Fruit fly (Drosophila melanogaster) whole organism, embryonic: Measurements from ENCODE around the gene Cog2.

ENCODE experiments used
- CG10147 ChIP-seq: fragments of 200-800 bp; sonication (Bioruptor generic); optimal IDR thresholded peaks from 2 replicates; lab custom pipeline; 2019; ENCODE audit warnings: missing biosample characterization, mild to moderate bottlenecking, missing genetic modification characterization, moderate library complexity
- CG11695 ChIP-seq: fragments of 200-800 bp; sonication (Bioruptor generic); IDR thresholded peaks from 3 replicates; pipeline ENCODE4 v1.3.6; 2022; ENCODE audit warnings: missing biosample characterization, missing genetic modification characterization
- CG13624 ChIP-seq: fragments of 200-800 bp; sonication (Bioruptor generic); optimal IDR thresholded peaks from 2 replicates; lab custom pipeline; 2016; ENCODE audit warnings: missing biosample characterization, missing genetic modification characterization
- CG14441 ChIP-seq: fragments of 200-800 bp; sonication (Bioruptor generic); IDR thresholded peaks from 2 replicates; pipeline ENCODE4 v1.3.6; 2022; ENCODE audit warnings: missing biosample characterization, missing genetic modification characterization
- CG15479 ChIP-seq: fragments of 200-800 bp; sonication (Bioruptor generic); optimal IDR thresholded peaks from 3 replicates; lab custom pipeline; 2019; ENCODE audit warnings: missing biosample characterization, mild to moderate bottlenecking, missing genetic modification characterization, moderate library complexity
- CG1603 ChIP-seq: fragments of 200-800 bp; sonication (Bioruptor generic); optimal IDR thresholded peaks from 2 replicates; lab custom pipeline; 2019; ENCODE audit warnings: missing biosample characterization, mild to moderate bottlenecking, missing genetic modification characterization, moderate library complexity
- CG17385 ChIP-seq: fragments of 200-800 bp; sonication (Bioruptor generic); optimal IDR thresholded peaks from 3 replicates; lab custom pipeline; 2018; ENCODE audit warnings: missing biosample characterization, mild to moderate bottlenecking, missing genetic modification characterization
- CG17612 ChIP-seq: fragments of 200-800 bp; sonication (Bioruptor generic); IDR thresholded peaks from 2 replicates; pipeline ENCODE4 v1.3.6; 2022; ENCODE audit warnings: missing biosample characterization, missing genetic modification characterization
- CG1792 ChIP-seq: fragments of 200-800 bp; sonication (Bioruptor generic); optimal IDR thresholded peaks from 2 replicates; lab custom pipeline; 2016; ENCODE audit warnings: missing biosample characterization, missing genetic modification characterization
- CG18476 ChIP-seq: fragments of 200-800 bp; sonication (Bioruptor generic); optimal IDR thresholded peaks from 2 replicates; lab custom pipeline; 2016; ENCODE audit warnings: missing biosample characterization, mild to moderate bottlenecking, missing genetic modification characterization
- CG2712 ChIP-seq: fragments of 200-800 bp; optimal IDR thresholded peaks from 3 replicates; lab custom pipeline; 2019; ENCODE audit warnings: missing biosample characterization, mild to moderate bottlenecking, missing genetic modification characterization, moderate library complexity
- CG2875 ChIP-seq: fragments of 200-800 bp; sonication (Bioruptor generic); optimal IDR thresholded peaks from 2 replicates; lab custom pipeline; 2017; ENCODE audit warnings: missing biosample characterization, mild to moderate bottlenecking, missing genetic modification characterization, missing genetic modification reagents
- CG33557 ChIP-seq: fragments of 200-800 bp; sonication (Bioruptor generic); optimal IDR thresholded peaks from 2 replicates; lab custom pipeline; 2019; ENCODE audit warnings: missing biosample characterization, mild to moderate bottlenecking, missing genetic modification characterization, moderate library complexity
- CG3838 ChIP-seq: fragments of 200-800 bp; sonication (Bioruptor generic); optimal IDR thresholded peaks from 3 replicates; lab custom pipeline; 2016; ENCODE audit warnings: missing biosample characterization, missing genetic modification characterization
- CG4404 ChIP-seq: fragments of 200-800 bp; sonication (Bioruptor generic); IDR thresholded peaks from 2 replicates; pipeline ENCODE4 v1.3.6; 2022; ENCODE audit warnings: missing biosample characterization, missing genetic modification characterization
- CG6765 ChIP-seq: fragments of 200-800 bp; sonication (Bioruptor generic); optimal IDR thresholded peaks from 3 replicates; lab custom pipeline; 2017; ENCODE audit warnings: missing biosample characterization, mild to moderate bottlenecking, missing genetic modification characterization
- CG6813 ChIP-seq: fragments of 200-800 bp; sonication (Bioruptor generic); optimal IDR thresholded peaks from 2 replicates; lab custom pipeline; 2017; ENCODE audit warnings: missing biosample characterization, missing genetic modification characterization, mild to moderate bottlenecking, moderate library complexity, missing genetic modification reagents
- CG7963 ChIP-seq: fragments of 200-800 bp; sonication (Bioruptor generic); IDR thresholded peaks from 3 replicates; pipeline ENCODE4 v1.3.6; 2022; ENCODE audit warnings: missing biosample characterization, missing genetic modification characterization; ENCODE audit not compliant: partially characterized antibody
- CG7987 ChIP-seq: fragments of 200-800 bp; sonication (Bioruptor generic); optimal IDR thresholded peaks from 2 replicates; lab custom pipeline; 2018; ENCODE audit warnings: missing biosample characterization, mild to moderate bottlenecking, missing genetic modification characterization, moderate library complexity
- Dp ChIP-seq: fragments of 200-800 bp; sonication (Bioruptor generic); optimal IDR thresholded peaks from 2 replicates; lab custom pipeline; 2018; ENCODE audit warnings: missing biosample characterization, mild to moderate bottlenecking, missing genetic modification characterization, moderate library complexity
- Ets97D ChIP-seq: fragments of 200-800 bp; sonication (Bioruptor generic); optimal IDR thresholded peaks from 3 replicates; lab custom pipeline; 2016; ENCODE audit warnings: missing biosample characterization, missing genetic modification characterization
- Lim3 ChIP-seq: fragments of 200-800 bp; sonication (Bioruptor generic); IDR thresholded peaks from 2 replicates; pipeline ENCODE4 v1.3.6; 2022; ENCODE audit warnings: missing biosample characterization, missing genetic modification characterization
- MESR4 ChIP-seq: fragments of 200-800 bp; sonication (Bioruptor generic); optimal IDR thresholded peaks from 2 replicates; lab custom pipeline; 2018; ENCODE audit warnings: missing biosample characterization, mild to moderate bottlenecking, missing genetic modification characterization, moderate library complexity
- NK7.1 ChIP-seq: fragments of 200-800 bp; sonication (Bioruptor generic); optimal IDR thresholded peaks from 3 replicates; lab custom pipeline; 2016; ENCODE audit warnings: missing biosample characterization, missing genetic modification characterization
- Rfx ChIP-seq: fragments of 200-800 bp; sonication (Bioruptor generic); IDR thresholded peaks from 2 replicates; pipeline ENCODE4 v1.3.6; 2022; ENCODE audit warnings: missing biosample characterization, missing genetic modification characterization
- Sin3A ChIP-seq: fragments of >200 bp; optimal IDR thresholded peaks from 2 replicates; lab custom pipeline; 2018
- Tbp ChIP-seq: fragments of >200 bp; optimal IDR thresholded peaks from 2 replicates; lab custom pipeline; 2018; ENCODE audit warnings: missing biosample characterization, missing genetic modification characterization
- ara ChIP-seq: fragments of 200-800 bp; sonication (Bioruptor generic); IDR thresholded peaks from 2 replicates; pipeline ENCODE4 v1.3.6; 2022; ENCODE audit warnings: missing biosample characterization, missing genetic modification characterization
- ash1 ChIP-seq: fragments of 200-800 bp; sonication (Bioruptor generic); optimal IDR thresholded peaks from 2 replicates; lab custom pipeline; 2018; ENCODE audit warnings: missing biosample characterization, mild to moderate bottlenecking, missing genetic modification characterization
- cad ChIP-seq: fragments of >200 bp; optimal IDR thresholded peaks from 2 replicates; lab custom pipeline; 2017; ENCODE audit warnings: missing biosample characterization, missing genetic modification characterization
- caup ChIP-seq: fragments of 200-800 bp; sonication (Bioruptor generic); optimal IDR thresholded peaks from 3 replicates; lab custom pipeline; 2017; ENCODE audit warnings: missing biosample characterization, mild to moderate bottlenecking, missing genetic modification characterization, moderate library complexity; ENCODE audit not compliant: severe bottlenecking
- cg ChIP-seq: fragments of 200-800 bp; sonication (Bioruptor generic); optimal IDR thresholded peaks from 3 replicates; lab custom pipeline; 2019; ENCODE audit warnings: missing biosample characterization, mild to moderate bottlenecking, missing genetic modification characterization, moderate library complexity
- crc ChIP-seq: fragments of 200-800 bp; sonication (Bioruptor generic); optimal IDR thresholded peaks from 2 replicates; lab custom pipeline; 2016; ENCODE audit warnings: missing biosample characterization, missing genetic modification characterization
- croc ChIP-seq: fragments of 200-800 bp; sonication (Bioruptor generic); conservative IDR thresholded peaks from 3 replicates; pipeline ENCODE4 v1.3.6; 2022; ENCODE audit warnings: missing biosample characterization, missing genetic modification characterization
- crp ChIP-seq, 2 experiments: fragments of 200-800 bp; sonication (Bioruptor generic); optimal IDR thresholded peaks; 2 replicates in 1 of 2; 3 replicates in 1 of 2; lab custom pipeline; 2017; ENCODE audit warnings: missing biosample characterization in 2 of 2, missing genetic modification characterization in 2 of 2, mild to moderate bottlenecking in 1 of 2, moderate library complexity in 1 of 2
- dmrt11E ChIP-seq: fragments of 200-800 bp; sonication (Bioruptor generic); optimal IDR thresholded peaks from 3 replicates; lab custom pipeline; 2018; ENCODE audit warnings: missing biosample characterization, mild to moderate bottlenecking, missing genetic modification characterization, moderate library complexity
- fd96Cb ChIP-seq: fragments of 200-800 bp; sonication (Bioruptor generic); optimal IDR thresholded peaks from 2 replicates; lab custom pipeline; 2018; ENCODE audit warnings: missing biosample characterization, mild to moderate bottlenecking, missing genetic modification characterization, moderate library complexity
- fu2 ChIP-seq: fragments of 200-800 bp; sonication (Bioruptor generic); optimal IDR thresholded peaks from 2 replicates; lab custom pipeline; 2016; ENCODE audit warnings: missing biosample characterization, missing genetic modification characterization
- hbn ChIP-seq: fragments of 200-800 bp; sonication (Bioruptor generic); IDR thresholded peaks from 2 replicates; pipeline ENCODE4 v1.3.6; 2022; ENCODE audit warnings: missing biosample characterization, missing genetic modification characterization; ENCODE audit not compliant: partially characterized antibody
- hth ChIP-seq: fragments of >200 bp; optimal IDR thresholded peaks from 2 replicates; lab custom pipeline; 2017; ENCODE audit warnings: inconsistent platforms
- klu ChIP-seq: fragments of 200-800 bp; sonication (Bioruptor generic); IDR thresholded peaks from 2 replicates; pipeline ENCODE4 v1.3.6; 2022; ENCODE audit warnings: missing biosample characterization, missing genetic modification characterization
- nerfin-1 ChIP-seq: fragments of 200-800 bp; sonication (Bioruptor generic); optimal IDR thresholded peaks from 3 replicates; lab custom pipeline; 2019; ENCODE audit warnings: missing biosample characterization, mild to moderate bottlenecking, missing genetic modification characterization, moderate library complexity
- odd ChIP-seq: fragments of 200-800 bp; sonication (Bioruptor generic); optimal IDR thresholded peaks from 2 replicates; lab custom pipeline; 2017; ENCODE audit warnings: missing biosample characterization, mild to moderate bottlenecking, missing genetic modification characterization
- ranshi ChIP-seq: fragments of 200-800 bp; sonication (Bioruptor generic); IDR thresholded peaks from 2 replicates; pipeline ENCODE4 v1.3.6; 2022; ENCODE audit warnings: missing biosample characterization, missing genetic modification characterization
- run ChIP-seq: fragments of 200-800 bp; sonication (Bioruptor generic); optimal IDR thresholded peaks from 3 replicates; lab custom pipeline; 2018; ENCODE audit warnings: missing biosample characterization, mild to moderate bottlenecking, missing genetic modification characterization
- scrt ChIP-seq: fragments of 200-800 bp; sonication (Bioruptor generic); optimal IDR thresholded peaks from 2 replicates; lab custom pipeline; 2018; ENCODE audit warnings: missing biosample characterization, mild to moderate bottlenecking, missing genetic modification characterization, moderate library complexity
- slou ChIP-seq: fragments of 200-800 bp; sonication (Bioruptor generic); optimal IDR thresholded peaks from 3 replicates; lab custom pipeline; 2016; ENCODE audit warnings: missing biosample characterization, missing genetic modification characterization
- so ChIP-seq: fragments of 200-800 bp; sonication (Bioruptor generic); IDR thresholded peaks from 3 replicates; pipeline ENCODE4 v1.3.6; 2022; ENCODE audit warnings: missing biosample characterization, missing genetic modification characterization
- sob ChIP-seq: fragments of 200-800 bp; sonication (Bioruptor generic); IDR thresholded peaks from 2 replicates; pipeline ENCODE4 v1.3.6; 2022; ENCODE audit warnings: missing biosample characterization, missing genetic modification characterization
- ttk ChIP-seq: fragments of 200-800 bp; sonication (Bioruptor generic); IDR thresholded peaks from 2 replicates; pipeline ENCODE4 v2.1.2; 2022; ENCODE audit warnings: missing biosample characterization, missing genetic modification characterization
- unc-4 ChIP-seq: fragments of 200-800 bp; sonication (Bioruptor generic); IDR thresholded peaks from 2 replicates; pipeline ENCODE4 v1.3.6; 2022; ENCODE audit warnings: missing biosample characterization, missing genetic modification characterization; ENCODE audit not compliant: partially characterized antibody
- zfh1 ChIP-seq: fragments of 200-800 bp; sonication (Bioruptor generic); IDR thresholded peaks from 3 replicates; pipeline ENCODE4 v1.3.6; 2022; ENCODE audit warnings: missing biosample characterization, missing genetic modification characterization

Gene Cog2

dm6 chr3R:15361490-15361889 lies at the start of gene Cog2, which contains the start of gene Trax (continued):
- TF ChIP-seq Lim3 (GFP tag; lab: Robert Waterston, UW) (no peak), CG6765 (GFP tag; lab: Kevin White, UChicago) (no peak), MESR4 (peak; percentile 54), ash1 (GFP tag; lab: Kevin White, UChicago) (no peak), CG2712 (tag; lab: Kevin White, UChicago) (no peak), CG2875 (GFP tag; lab: Kevin White, UChicago) (no peak), crc (no peak), CG33557 (GFP tag; lab: Kevin White, UChicago) (no peak), cg (GFP tag; lab: Kevin White, UChicago) (no peak), ara (GFP tag; lab: Robert Waterston, UW) (no peak), CG4404 (GFP tag; lab: Robert Waterston, UW) (no peak), hbn (GFP tag; lab: Robert Waterston, UW) (peak; percentile 83), croc (GFP tag; lab: Robert Waterston, UW) (no peak), Ets97D (no peak), Dp (peak; percentile 18), Rfx (GFP tag; lab: Robert Waterston, UW) (no peak), CG14441 (GFP tag; lab: Robert Waterston, UW) (no peak), CG11695 (no peak), fu2 (GFP tag; lab: Kevin White, UChicago) (no peak), Tbp (no peak), ranshi (no peak), so (GFP tag; lab: Robert Waterston, UW) (no peak), CG15479 (GFP tag; lab: Kevin White, UChicago) (no peak), odd (GFP tag; lab: Kevin White, UChicago) (no peak), zfh1 (GFP tag; lab: Robert Waterston, UW) (no peak), klu (GFP tag; lab: Robert Waterston, UW) (no peak), CG7963 (peak; percentile 75), Sin3A (lab: Kevin White, UChicago) (peak; percentile 41), hth (lab: Kevin White, UChicago) (no peak), CG10147 (GFP tag; lab: Kevin White, UChicago) (no peak), NK7.1 (no peak), ttk (GFP tag; lab: Robert Waterston, UW) (no peak), slou (GFP tag; lab: Kevin White, UChicago) (no peak), cad (GFP tag; lab: Kevin White, UChicago) (no peak), caup (GFP tag; lab: Kevin White, UChicago) (no peak), CG18476 (GFP tag; lab: Kevin White, UChicago) (no peak), CG17612 (no peak), CG3838 (GFP tag; lab: Kevin White, UChicago) (no peak), scrt (GFP tag; lab: Kevin White, UChicago) (no peak), CG1603 (tag; lab: Kevin White, UChicago) (peak; percentile 7), unc-4 (GFP tag; lab: Robert Waterston, UW) (peak; percentile 95), sob (no peak), run (tag; lab: Kevin White, UChicago) (no peak), nerfin-1 (tag; lab: Kevin White, UChicago) (no peak), CG1792 (no peak), dmrt11E (tag; lab: Kevin White, UChicago) (no peak), crp (GFP tag; optimal IDR thresholded peaks at IDR 0.05; lab: Kevin White, UChicago) (no peak), fd96Cb (no peak), CG13624 (no peak), CG17385 (GFP tag; lab: Kevin White, UChicago) (no peak), CG7987 (GFP tag; lab: Kevin White, UChicago) (no peak), CG6813 (no peak)
